Fruit fly (Drosophila melanogaster) whole organism, embryonic: ENCODE data around the gene cpb.

Experiments used
- CG10366 ChIP-seq: fragments of 200-800 bp; sonication (Bioruptor generic); IDR thresholded peaks from 2 replicates; pipeline ENCODE4 v1.3.6; 2022; ENCODE audit warnings: missing biosample characterization, missing genetic modification characterization
- CG10959 ChIP-seq: fragments of 200-800 bp; sonication (Bioruptor generic); IDR thresholded peaks from 2 replicates; pipeline ENCODE4 v1.3.6; 2022; ENCODE audit warnings: missing biosample characterization, missing genetic modification characterization
- CG12155 ChIP-seq: fragments of 200-800 bp; sonication (Bioruptor generic); optimal IDR thresholded peaks from 3 replicates; lab custom pipeline; 2016; ENCODE audit warnings: missing biosample characterization, missing genetic modification characterization
- CG12299 ChIP-seq: fragments of 200-800 bp; sonication (Bioruptor generic); optimal IDR thresholded peaks from 2 replicates; lab custom pipeline; 2018; ENCODE audit warnings: missing biosample characterization, mild to moderate bottlenecking, missing genetic modification characterization
- CG1233 ChIP-seq: fragments of 200-800 bp; sonication (Bioruptor generic); optimal IDR thresholded peaks from 4 replicates; lab custom pipeline; 2018; ENCODE audit warnings: missing biosample characterization, mild to moderate bottlenecking, missing genetic modification characterization
- CG13296 ChIP-seq: fragments of 200-800 bp; sonication (Bioruptor generic); optimal IDR thresholded peaks from 3 replicates; lab custom pipeline; 2018; ENCODE audit warnings: missing biosample characterization, mild to moderate bottlenecking, missing genetic modification characterization
- CG17186 ChIP-seq: fragments of 200-800 bp; sonication (Bioruptor generic); optimal IDR thresholded peaks from 3 replicates; lab custom pipeline; 2017; ENCODE audit warnings: missing biosample characterization, missing genetic modification reagents, missing genetic modification characterization
- CG18011 ChIP-seq: fragments of 200-800 bp; sonication (Bioruptor generic); optimal IDR thresholded peaks from 2 replicates; lab custom pipeline; 2017; ENCODE audit warnings: missing biosample characterization, missing genetic modification characterization, mild to moderate bottlenecking, moderate library complexity, missing genotype
- CG2712 ChIP-seq: fragments of 200-800 bp; optimal IDR thresholded peaks from 3 replicates; lab custom pipeline; 2019; ENCODE audit warnings: missing biosample characterization, mild to moderate bottlenecking, missing genetic modification characterization, moderate library complexity
- CG31388 ChIP-seq: fragments of 200-800 bp; sonication (Bioruptor generic); optimal IDR thresholded peaks from 2 replicates; lab custom pipeline; 2016; ENCODE audit warnings: missing biosample characterization, missing genetic modification characterization
- CG32767 ChIP-seq: fragments of 200-800 bp; sonication (Bioruptor generic); IDR thresholded peaks from 2 replicates; pipeline ENCODE4 v1.3.6; 2022; ENCODE audit warnings: missing biosample characterization, missing genetic modification characterization
- CG34422 ChIP-seq: fragments of 200-800 bp; sonication (Bioruptor generic); IDR thresholded peaks from 3 replicates; pipeline ENCODE4 v1.3.6; 2022; ENCODE audit warnings: missing biosample characterization, missing genetic modification characterization
- CG4820 ChIP-seq: fragments of 200-800 bp; sonication (Bioruptor generic); optimal IDR thresholded peaks from 3 replicates; lab custom pipeline; 2016; ENCODE audit warnings: missing biosample characterization, missing genetic modification characterization
- CG6654 ChIP-seq: fragments of 200-800 bp; sonication (Bioruptor generic); optimal IDR thresholded peaks from 2 replicates; lab custom pipeline; 2017; ENCODE audit warnings: missing biosample characterization, mild to moderate bottlenecking, missing genetic modification characterization
- CG8281 ChIP-seq: fragments of 200-800 bp; sonication (Bioruptor generic); optimal IDR thresholded peaks from 2 replicates; lab custom pipeline; 2018; ENCODE audit warnings: missing biosample characterization, mild to moderate bottlenecking, missing genetic modification characterization, moderate library complexity
- CG9609 ChIP-seq: fragments of 200-800 bp; sonication (Bioruptor generic); optimal IDR thresholded peaks from 3 replicates; lab custom pipeline; 2016; ENCODE audit warnings: missing biosample characterization, missing genetic modification characterization
- CG9727 ChIP-seq: fragments of 200-800 bp; sonication (Bioruptor generic); optimal IDR thresholded peaks from 3 replicates; lab custom pipeline; 2017; ENCODE audit warnings: missing biosample characterization, mild to moderate bottlenecking, missing genetic modification characterization
- CG9797 ChIP-seq: fragments of 200-800 bp; sonication (Bioruptor generic); optimal IDR thresholded peaks from 3 replicates; lab custom pipeline; 2018; ENCODE audit warnings: missing biosample characterization, mild to moderate bottlenecking, missing genetic modification characterization
- CG9817 ChIP-seq: fragments of 200-800 bp; sonication (Bioruptor generic); optimal IDR thresholded peaks from 2 replicates; lab custom pipeline; 2018; ENCODE audit warnings: missing biosample characterization, mild to moderate bottlenecking, missing genetic modification characterization, moderate library complexity
- CG9932 ChIP-seq: fragments of 200-800 bp; sonication (Bioruptor generic); IDR thresholded peaks from 2 replicates; pipeline ENCODE4 v1.3.6; 2022; ENCODE audit warnings: missing biosample characterization, missing genetic modification characterization
- CHES-1-like ChIP-seq: fragments of 200-800 bp; sonication (Bioruptor generic); optimal IDR thresholded peaks from 2 replicates; lab custom pipeline; 2016; ENCODE audit warnings: missing biosample characterization, missing genetic modification characterization
- CoRest ChIP-seq: fragments of 200-800 bp; sonication (Bioruptor generic); optimal IDR thresholded peaks from 3 replicates; lab custom pipeline; 2018; ENCODE audit warnings: missing biosample characterization, mild to moderate bottlenecking, missing genetic modification characterization, moderate library complexity
- Doc2 ChIP-seq: fragments of 200-800 bp; sonication (Bioruptor generic); IDR thresholded peaks from 2 replicates; pipeline ENCODE4 v1.3.6; 2022; ENCODE audit warnings: missing biosample characterization, missing genetic modification characterization
- E2f1 ChIP-seq: fragments of 200-800 bp; sonication (Bioruptor generic); IDR thresholded peaks from 2 replicates; pipeline ENCODE4 v1.3.6; 2022; ENCODE audit warnings: missing biosample characterization, missing genetic modification characterization
- Fer2 ChIP-seq: fragments of 200-800 bp; sonication (Bioruptor generic); optimal IDR thresholded peaks from 2 replicates; lab custom pipeline; 2018; ENCODE audit warnings: missing biosample characterization, mild to moderate bottlenecking, missing genetic modification characterization, moderate library complexity
- Kr ChIP-seq: fragments of 200-800 bp; sonication (Bioruptor generic); optimal IDR thresholded peaks from 2 replicates; lab custom pipeline; 2017; ENCODE audit warnings: missing biosample characterization, mild to moderate bottlenecking, missing genetic modification characterization
- Mrtf ChIP-seq: fragments of 200-800 bp; sonication (Bioruptor generic); IDR thresholded peaks from 3 replicates; pipeline ENCODE4 v1.3.6; 2022; ENCODE audit warnings: missing biosample characterization, missing genetic modification characterization
- Optix ChIP-seq: fragments of 200-800 bp; sonication (Bioruptor generic); IDR thresholded peaks from 3 replicates; pipeline ENCODE4 v1.3.6; 2022; ENCODE audit warnings: missing biosample characterization, missing genetic modification characterization
- Sin3A ChIP-seq: fragments of >200 bp; optimal IDR thresholded peaks from 2 replicates; lab custom pipeline; 2018
- Taf1 ChIP-seq: fragments of 200-800 bp; sonication (Bioruptor generic); IDR thresholded peaks from 2 replicates; pipeline ENCODE4 v1.3.6; 2022; ENCODE audit warnings: missing biosample characterization, missing genetic modification characterization
- Xbp1 ChIP-seq: fragments of 200-800 bp; sonication (Bioruptor generic); optimal IDR thresholded peaks from 3 replicates; lab custom pipeline; 2016; ENCODE audit warnings: missing biosample characterization, mild to moderate bottlenecking, missing genetic modification characterization
- ara ChIP-seq: fragments of 200-800 bp; sonication (Bioruptor generic); IDR thresholded peaks from 2 replicates; pipeline ENCODE4 v1.3.6; 2022; ENCODE audit warnings: missing biosample characterization, missing genetic modification characterization
- btn ChIP-seq: fragments of 200-800 bp; sonication (Bioruptor generic); optimal IDR thresholded peaks from 2 replicates; lab custom pipeline; 2016; ENCODE audit warnings: missing biosample characterization, missing genetic modification characterization
- cg ChIP-seq: fragments of 200-800 bp; sonication (Bioruptor generic); optimal IDR thresholded peaks from 3 replicates; lab custom pipeline; 2019; ENCODE audit warnings: missing biosample characterization, mild to moderate bottlenecking, missing genetic modification characterization, moderate library complexity
- dm ChIP-seq: fragments of 200-800 bp; sonication (Bioruptor generic); optimal IDR thresholded peaks from 3 replicates; lab custom pipeline; 2016; ENCODE audit warnings: missing biosample characterization, missing genetic modification characterization
- exex ChIP-seq: fragments of 200-800 bp; sonication (Bioruptor generic); optimal IDR thresholded peaks from 4 replicates; lab custom pipeline; 2018; ENCODE audit warnings: missing biosample characterization, mild to moderate bottlenecking, missing genetic modification characterization, moderate library complexity
- gsb-n ChIP-seq: fragments of 200-800 bp; sonication (Bioruptor generic); optimal IDR thresholded peaks from 3 replicates; lab custom pipeline; 2018; ENCODE audit warnings: missing biosample characterization, mild to moderate bottlenecking, missing genetic modification characterization
- ind ChIP-seq: fragments of 200-800 bp; sonication (Bioruptor generic); optimal IDR thresholded peaks from 3 replicates; lab custom pipeline; 2016; ENCODE audit warnings: missing biosample characterization, missing genetic modification characterization
- lab ChIP-seq: fragments of 200-800 bp; sonication (Bioruptor generic); optimal IDR thresholded peaks from 3 replicates; lab custom pipeline; 2017; ENCODE audit warnings: missing biosample characterization, missing genetic modification characterization, mild to moderate bottlenecking, moderate library complexity, missing genetic modification reagents
- nerfin-1 ChIP-seq: fragments of 200-800 bp; sonication (Bioruptor generic); optimal IDR thresholded peaks from 3 replicates; lab custom pipeline; 2019; ENCODE audit warnings: missing biosample characterization, mild to moderate bottlenecking, missing genetic modification characterization, moderate library complexity
- nerfin-2 ChIP-seq: fragments of 200-800 bp; sonication (Bioruptor generic); IDR thresholded peaks from 2 replicates; pipeline ENCODE4 v1.3.6; 2022; ENCODE audit warnings: missing biosample characterization, missing genetic modification characterization; ENCODE audit not compliant: partially characterized antibody
- nom ChIP-seq: fragments of 200-800 bp; sonication (Bioruptor generic); optimal IDR thresholded peaks from 2 replicates; lab custom pipeline; 2017; ENCODE audit warnings: missing biosample characterization, missing genetic modification characterization, mild to moderate bottlenecking, moderate library complexity, missing genetic modification reagents
- p53 ChIP-seq: fragments of 200-800 bp; sonication (Bioruptor generic); optimal IDR thresholded peaks from 2 replicates; lab custom pipeline; 2016; ENCODE audit warnings: missing biosample characterization, missing genetic modification characterization
- peb ChIP-seq: fragments of 200-800 bp; sonication (Bioruptor generic); IDR thresholded peaks from 2 replicates; pipeline ENCODE4 v1.3.6; 2022; ENCODE audit warnings: missing biosample characterization, missing genetic modification characterization
- psq ChIP-seq: fragments of 200-800 bp; sonication (Bioruptor generic); optimal IDR thresholded peaks from 2 replicates; lab custom pipeline; 2017; ENCODE audit warnings: missing biosample characterization, missing genetic modification characterization
- run ChIP-seq: fragments of 200-800 bp; sonication (Bioruptor generic); optimal IDR thresholded peaks from 3 replicates; lab custom pipeline; 2018; ENCODE audit warnings: missing biosample characterization, mild to moderate bottlenecking, missing genetic modification characterization
- sd ChIP-seq: fragments of 200-800 bp; sonication (Bioruptor generic); optimal IDR thresholded peaks from 3 replicates; lab custom pipeline; 2018; ENCODE audit warnings: missing biosample characterization, mild to moderate bottlenecking, missing genetic modification characterization, moderate library complexity
- slou ChIP-seq: fragments of 200-800 bp; sonication (Bioruptor generic); optimal IDR thresholded peaks from 3 replicates; lab custom pipeline; 2016; ENCODE audit warnings: missing biosample characterization, missing genetic modification characterization
- ssp ChIP-seq: fragments of 200-800 bp; sonication (Bioruptor generic); IDR thresholded peaks from 2 replicates; pipeline ENCODE4 v1.3.6; 2022; ENCODE audit warnings: missing biosample characterization, missing genetic modification characterization
- usp ChIP-seq: fragments of >200 bp; optimal IDR thresholded peaks from 2 replicates; lab custom pipeline; 2017; ENCODE audit warnings: missing biosample characterization, missing genetic modification characterization
- wor ChIP-seq: fragments of 200-800 bp; sonication (Bioruptor generic); IDR thresholded peaks from 2 replicates; pipeline ENCODE4 v1.3.6; 2022; ENCODE audit warnings: missing biosample characterization, missing genetic modification characterization
- yki ChIP-seq: fragments of >200 bp; optimal IDR thresholded peaks from 3 replicates; lab custom pipeline; 2018
- zen ChIP-seq: fragments of 200-800 bp; sonication (Bioruptor generic); optimal IDR thresholded peaks from 3 replicates; lab custom pipeline; 2018; ENCODE audit warnings: missing biosample characterization, mild to moderate bottlenecking, missing genetic modification characterization, moderate library complexity

cpb gene

DNA sequence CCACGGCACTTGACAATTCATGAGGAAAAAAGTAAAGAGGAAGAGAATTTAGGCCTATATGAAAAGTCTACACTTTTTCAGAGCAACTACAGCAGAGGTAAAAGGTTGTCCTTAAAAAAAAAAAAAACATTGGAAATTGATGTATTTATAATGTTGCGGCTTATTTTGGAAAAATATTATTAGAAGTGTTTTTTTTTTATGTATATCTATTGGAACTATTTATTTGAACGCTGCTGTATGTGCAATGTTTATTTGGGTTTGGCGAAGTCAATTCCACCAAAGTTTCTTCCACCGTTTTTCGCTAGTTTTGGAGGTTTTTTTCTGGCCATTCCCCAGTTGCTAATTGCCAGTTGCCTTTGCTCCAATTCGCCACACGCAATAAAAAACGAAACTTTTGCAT, 48.8 kb upstream of the cpb start (continued):
- TF ChIP-seq E2f1 (GFP tag; lab: Robert Waterston, UW) (no peak), CG17186 (no peak), CoRest (peak; percentile 39), dm (GFP tag; lab: Kevin White, UChicago) (no peak), Doc2 (GFP tag; lab: Robert Waterston, UW) (no peak), CG2712 (tag; lab: Kevin White, UChicago) (no peak), Sin3A (lab: Kevin White, UChicago) (no peak), CG9817 (tag; lab: Kevin White, UChicago) (peak; percentile 19), Kr (no peak), run (tag; lab: Kevin White, UChicago) (no peak), CG12299 (tag; lab: Kevin White, UChicago) (peak; percentile 3), nom (GFP tag; lab: Kevin White, UChicago) (no peak), ind (GFP tag; lab: Kevin White, UChicago) (peak; percentile 20), CHES-1-like (GFP tag; lab: Kevin White, UChicago) (peak; percentile 35), CG4820 (GFP tag; lab: Kevin White, UChicago) (peak; percentile 6), CG31388 (GFP tag; lab: Kevin White, UChicago) (no peak), CG8281 (tag; lab: Kevin White, UChicago) (no peak), Taf1 (GFP tag; lab: Robert Waterston, UW) (no peak), Fer2 (tag; lab: Kevin White, UChicago) (no peak), lab (peak; percentile 26), slou (GFP tag; lab: Kevin White, UChicago) (no peak), CG6654 (GFP tag; lab: Kevin White, UChicago) (no peak), CG10366 (GFP tag; lab: Robert Waterston, UW) (peak; percentile 52), peb (GFP tag; lab: Robert Waterston, UW) (no peak), nerfin-2 (GFP tag; lab: Robert Waterston, UW) (no peak), exex (tag; lab: Kevin White, UChicago) (no peak), CG9727 (GFP tag; lab: Kevin White, UChicago) (peak; percentile 34), zen (tag; lab: Kevin White, UChicago) (no peak), Optix (no peak), sd (tag; lab: Kevin White, UChicago) (no peak), CG9932 (peak; percentile 39), Mrtf (no peak), CG12155 (GFP tag; lab: Kevin White, UChicago) (peak; percentile 38), usp (no peak), CG18011 (GFP tag; lab: Kevin White, UChicago) (peak; percentile 13), CG1233 (GFP tag; lab: Kevin White, UChicago) (no peak), yki (lab: Kevin White, UChicago) (no peak), CG32767 (GFP tag; lab: Robert Waterston, UW) (0 out of 2 replicates have a peak, but pooled peaks have one; percentile 38), CG34422 (GFP tag; lab: Robert Waterston, UW) (0 out of 3 replicates have a peak, but pooled peaks have one; percentile 21), CG9609 (GFP tag; lab: Kevin White, UChicago) (no peak), CG10959 (GFP tag; lab: Robert Waterston, UW) (no peak), ssp (GFP tag; lab: Robert Waterston, UW) (no peak), ara (GFP tag; lab: Robert Waterston, UW) (no peak), btn (no peak), p53 (no peak), nerfin-1 (tag; lab: Kevin White, UChicago) (no peak), CG13296 (GFP tag; lab: Kevin White, UChicago) (no peak), Xbp1 (peak; percentile 22), CG9797 (no peak), cg (GFP tag; lab: Kevin White, UChicago) (no peak), psq (GFP tag; lab: Kevin White, UChicago) (no peak), gsb-n (tag; lab: Kevin White, UChicago) (no peak), wor (GFP tag; lab: Robert Waterston, UW) (no peak)
